Fruit fly (Drosophila melanogaster) whole organism, prepupa: Measurements from ENCODE around the gene Vps37B.

Experiments
- CG10631 ChIP-seq: fragments of 200-800 bp; sonication (Bioruptor generic); optimal IDR thresholded peaks from 2 replicates; lab custom pipeline; 2016; ENCODE audit warnings: missing biosample characterization, missing genetic modification characterization
- CG11294 ChIP-seq: fragments of 200-800 bp; sonication (Bioruptor generic); IDR thresholded peaks from 2 replicates; pipeline ENCODE4 v1.3.6; 2022; ENCODE audit warnings: missing biosample characterization, missing genetic modification characterization
- CG11762 ChIP-seq: fragments of 200-800 bp; sonication (Bioruptor generic); optimal IDR thresholded peaks from 3 replicates; lab custom pipeline; 2016; ENCODE audit warnings: missing biosample characterization, missing genetic modification characterization; ENCODE audit not compliant: insufficient read depth
- CG1621 ChIP-seq: fragments of 200-800 bp; sonication (Bioruptor generic); optimal IDR thresholded peaks from 3 replicates; lab custom pipeline; 2018; ENCODE audit warnings: missing biosample characterization, mild to moderate bottlenecking, missing genetic modification characterization
- CG3032 ChIP-seq: fragments of 200-800 bp; optimal IDR thresholded peaks from 2 replicates; lab custom pipeline; 2019; ENCODE audit warnings: missing biosample characterization, mild to moderate bottlenecking, missing genetic modification characterization, moderate library complexity
- CG34406 ChIP-seq: fragments of 200-800 bp; sonication (Bioruptor generic); optimal IDR thresholded peaks from 3 replicates; lab custom pipeline; 2016; ENCODE audit warnings: missing biosample characterization, missing genetic modification characterization
- CG3919 ChIP-seq: fragments of 200-800 bp; sonication (Bioruptor generic); optimal IDR thresholded peaks from 3 replicates; lab custom pipeline; 2016; ENCODE audit warnings: missing biosample characterization, missing genetic modification characterization
- CG4318 ChIP-seq: fragments of 200-800 bp; sonication (Bioruptor generic); optimal IDR thresholded peaks from 3 replicates; lab custom pipeline; 2017; ENCODE audit warnings: missing biosample characterization, mild to moderate bottlenecking, missing genetic modification characterization
- CG6163 ChIP-seq: fragments of 200-800 bp; sonication (Bioruptor generic); IDR thresholded peaks from 3 replicates; pipeline ENCODE4 v1.3.6; 2022; ENCODE audit warnings: missing biosample characterization, missing genetic modification characterization
- CG6808 ChIP-seq: fragments of 200-800 bp; sonication (Bioruptor generic); optimal IDR thresholded peaks from 3 replicates; lab custom pipeline; 2017; ENCODE audit warnings: missing biosample characterization, missing genetic modification characterization, mild to moderate bottlenecking, moderate library complexity, missing genetic modification reagents
- CG6854 ChIP-seq: fragments of 200-800 bp; sonication (Bioruptor generic); optimal IDR thresholded peaks from 2 replicates; lab custom pipeline; 2017; ENCODE audit warnings: missing biosample characterization, mild to moderate bottlenecking, missing genetic modification characterization
- CG8119 ChIP-seq: fragments of 200-800 bp; sonication (Bioruptor generic); IDR thresholded peaks from 3 replicates; pipeline ENCODE4 v1.3.6; 2022; ENCODE audit warnings: missing biosample characterization, missing genetic modification characterization
- CG8319 ChIP-seq: fragments of 200-800 bp; sonication (Bioruptor generic); optimal IDR thresholded peaks from 3 replicates; lab custom pipeline; 2016; ENCODE audit warnings: missing biosample characterization, missing genetic modification characterization
- CG8632 ChIP-seq: fragments of 200-800 bp; sonication (Bioruptor generic); optimal IDR thresholded peaks from 3 replicates; lab custom pipeline; 2016; ENCODE audit warnings: missing biosample characterization, missing genetic modification characterization
- CG9139 ChIP-seq: fragments of 200-800 bp; sonication (Bioruptor generic); optimal IDR thresholded peaks from 3 replicates; lab custom pipeline; 2017; ENCODE audit warnings: missing biosample characterization, mild to moderate bottlenecking, missing genetic modification characterization
- Eip75B ChIP-seq: fragments of 200-800 bp; sonication (Bioruptor generic); optimal IDR thresholded peaks from 3 replicates; lab custom pipeline; 2016; ENCODE audit warnings: missing biosample characterization, missing genetic modification characterization
- Eip78C ChIP-seq: fragments of 200-800 bp; sonication (Bioruptor generic); peaks from one replicate; lab custom pipeline; 2016; ENCODE audit warnings: missing biosample characterization, missing genetic modification characterization
- Ets21C ChIP-seq: fragments of 200-800 bp; sonication (Bioruptor generic); optimal IDR thresholded peaks from 3 replicates; lab custom pipeline; 2016; ENCODE audit warnings: missing biosample characterization, missing genetic modification characterization
- Hr39 ChIP-seq: fragments of 200-800 bp; sonication (Bioruptor generic); optimal IDR thresholded peaks from 2 replicates; lab custom pipeline; 2016; ENCODE audit warnings: missing biosample characterization, missing genetic modification characterization
- Lpt ChIP-seq: fragments of 200-800 bp; sonication (Bioruptor generic); optimal IDR thresholded peaks from 3 replicates; lab custom pipeline; 2016; ENCODE audit warnings: missing biosample characterization, missing genetic modification characterization
- Met ChIP-seq: fragments of 200-800 bp; sonication (Bioruptor generic); optimal IDR thresholded peaks from 3 replicates; lab custom pipeline; 2016; ENCODE audit warnings: missing biosample characterization, missing genetic modification characterization
- Smox ChIP-seq: fragments of 200-800 bp; sonication (Bioruptor generic); optimal IDR thresholded peaks from 3 replicates; lab custom pipeline; 2016; ENCODE audit warnings: missing biosample characterization, missing genetic modification characterization
- Sox102F ChIP-seq: fragments of 200-800 bp; sonication (Bioruptor generic); optimal IDR thresholded peaks from 2 replicates; lab custom pipeline; 2016; ENCODE audit warnings: missing biosample characterization, mild to moderate bottlenecking, missing genetic modification characterization
- Sox14 ChIP-seq: fragments of 200-800 bp; sonication (Bioruptor generic); optimal IDR thresholded peaks from 3 replicates; lab custom pipeline; 2016; ENCODE audit warnings: missing biosample characterization, missing genetic modification characterization
- Sox15 ChIP-seq: fragments of 200-800 bp; sonication (Bioruptor generic); optimal IDR thresholded peaks from 3 replicates; lab custom pipeline; 2016; ENCODE audit warnings: missing biosample characterization, missing genetic modification characterization
- achi ChIP-seq: fragments of 200-800 bp; sonication (Bioruptor generic); optimal IDR thresholded peaks from 3 replicates; lab custom pipeline; 2016; ENCODE audit warnings: missing biosample characterization, missing genetic modification characterization
- acj6 ChIP-seq: fragments of 200-800 bp; sonication (Bioruptor generic); optimal IDR thresholded peaks from 3 replicates; lab custom pipeline; 2016; ENCODE audit warnings: missing biosample characterization, missing genetic modification characterization
- dac ChIP-seq: fragments of 200-800 bp; sonication (Bioruptor generic); optimal IDR thresholded peaks from 2 replicates; lab custom pipeline; 2017; ENCODE audit warnings: missing biosample characterization, mild to moderate bottlenecking, missing genetic modification characterization
- dsx ChIP-seq: fragments of 200-800 bp; optimal IDR thresholded peaks from 3 replicates; lab custom pipeline; 2019; ENCODE audit warnings: missing biosample characterization, mild to moderate bottlenecking, missing genetic modification characterization, moderate library complexity; ENCODE audit not compliant: poor library complexity, severe bottlenecking
- eg ChIP-seq: fragments of 200-800 bp; sonication (Bioruptor generic); IDR thresholded peaks from 3 replicates; pipeline ENCODE4 v1.3.6; 2022; ENCODE audit warnings: missing biosample characterization, missing genetic modification characterization
- esn ChIP-seq: fragments of 200-800 bp; sonication (Bioruptor generic); optimal IDR thresholded peaks from 2 replicates; lab custom pipeline; 2016; ENCODE audit warnings: missing biosample characterization, mild to moderate bottlenecking, missing genetic modification characterization, moderate library complexity
- fd59A ChIP-seq: fragments of 200-800 bp; sonication (Bioruptor generic); optimal IDR thresholded peaks from 2 replicates; lab custom pipeline; 2017; ENCODE audit warnings: missing biosample characterization, mild to moderate bottlenecking, missing genetic modification characterization, missing genetic modification reagents
- fd85E ChIP-seq: fragments of 200-800 bp; sonication (Bioruptor generic); optimal IDR thresholded peaks from 3 replicates; lab custom pipeline; 2016; ENCODE audit warnings: missing biosample characterization, missing genetic modification characterization
- fkh ChIP-seq: fragments of 200-800 bp; sonication (Bioruptor generic); optimal IDR thresholded peaks from 3 replicates; lab custom pipeline; 2017; ENCODE audit warnings: missing biosample characterization, mild to moderate bottlenecking, missing genetic modification characterization, moderate library complexity
- lz ChIP-seq: fragments of 200-800 bp; sonication (Bioruptor generic); optimal IDR thresholded peaks from 3 replicates; lab custom pipeline; 2016; ENCODE audit warnings: missing biosample characterization, missing genetic modification characterization
- net ChIP-seq: fragments of 200-800 bp; sonication (Bioruptor generic); optimal IDR thresholded peaks from 3 replicates; lab custom pipeline; 2016; ENCODE audit warnings: missing biosample characterization, missing genetic modification characterization
- pdm3 ChIP-seq: fragments of 200-800 bp; sonication (Bioruptor generic); optimal IDR thresholded peaks from 3 replicates; lab custom pipeline; 2016; ENCODE audit warnings: missing biosample characterization, missing genetic modification characterization
- salr ChIP-seq, 2 experiments: fragments of 200-800 bp; sonication (Bioruptor generic); optimal IDR thresholded peaks; 3 replicates each; lab custom pipeline; 2016 to 2018; ENCODE audit warnings: missing biosample characterization in 2 of 2, missing genetic modification characterization in 2 of 2, mild to moderate bottlenecking in 1 of 2
- spab ChIP-seq: fragments of 200-800 bp; sonication (Bioruptor generic); optimal IDR thresholded peaks from 2 replicates; lab custom pipeline; 2017; ENCODE audit warnings: missing biosample characterization, mild to moderate bottlenecking, missing genetic modification characterization, missing genetic modification reagents
- ss ChIP-seq, 2 experiments: fragments of 200-800 bp; sonication (Bioruptor generic); optimal IDR thresholded peaks; 2 replicates in 1 of 2; 3 replicates in 1 of 2; lab custom pipeline; 2017 to 2018; ENCODE audit warnings: mild to moderate bottlenecking in 2 of 2, missing biosample characterization in 2 of 2, missing genetic modification characterization in 2 of 2, moderate library complexity in 1 of 2
- svp ChIP-seq: fragments of 200-800 bp; sonication (Bioruptor generic); peaks from one replicate; lab custom pipeline; 2016; ENCODE audit warnings: missing biosample characterization, missing genetic modification characterization
- topi ChIP-seq: fragments of 200-800 bp; sonication (Bioruptor generic); optimal IDR thresholded peaks from 3 replicates; lab custom pipeline; 2016; ENCODE audit warnings: missing biosample characterization, missing genetic modification characterization
- vri ChIP-seq: fragments of 200-800 bp; sonication (Bioruptor generic); optimal IDR thresholded peaks from 3 replicates; lab custom pipeline; 2016; ENCODE audit warnings: missing biosample characterization, mild to moderate bottlenecking, missing genetic modification characterization

Gene Vps37B

dm6 chr3R:5215334-5216307 lies 10.3 kb upstream of the Vps37B start (continued):
- TF ChIP-seq CG8119 (GFP tag; lab: Robert Waterston, UW) = peak; percentile 78
- peak; percentile 100 for TF ChIP-seq fkh
- peak; percentile 93 for TF ChIP-seq pdm3 (GFP tag; lab: Kevin White, UChicago)
- TF ChIP-seq Eip78C (GFP tag; lab: Kevin White, UChicago) = peak; percentile 97
- TF ChIP-seq lz (GFP tag; lab: Kevin White, UChicago) = peak; percentile 90
- peak; percentile 92 for TF ChIP-seq Eip75B (GFP tag; lab: Kevin White, UChicago)
- TF ChIP-seq topi (GFP tag; lab: Kevin White, UChicago) = peak; percentile 94
- peak; percentile 94 for TF ChIP-seq Sox102F (GFP tag; lab: Kevin White, UChicago)
- peak; percentile 92 for TF ChIP-seq CG6163 (GFP tag; lab: Robert Waterston, UW)
- TF ChIP-seq Sox14 (GFP tag; lab: Kevin White, UChicago) = peak; percentile 93
- TF ChIP-seq fd59A (GFP tag; lab: Kevin White, UChicago) = peak; percentile 86
- TF ChIP-seq Ets21C (GFP tag; lab: Kevin White, UChicago) = peak; percentile 87
- TF ChIP-seq net (GFP tag; lab: Kevin White, UChicago) = peak; percentile 92
- peak; percentile 91 for TF ChIP-seq Smox (GFP tag; lab: Kevin White, UChicago)
- TF ChIP-seq CG10631 = peak; percentile 89
- peak; percentile 84 for TF ChIP-seq spab
- TF ChIP-seq Hr39 = peak; percentile 92
- TF ChIP-seq CG6808 (GFP tag; lab: Kevin White, UChicago) = peak; percentile 92
- peak; percentile 77 for TF ChIP-seq CG8319 (GFP tag; lab: Kevin White, UChicago)
- peak; percentile 44; the same call in 1 of the 2 replicates for TF ChIP-seq CG11294
- TF ChIP-seq ss (GFP tag; optimal IDR thresholded peaks at IDR 0.05; lab: Kevin White, UChicago) = peak; percentile 85 to 90
- TF ChIP-seq CG3032 = peak; percentile 90

- TF ChIP-seq net (GFP tag; lab: Kevin White, UChicago) = no peak
- no peak for TF ChIP-seq topi (GFP tag; lab: Kevin White, UChicago)
These were observed 9.6 kb upstream of the Vps37B start for dm6 chr3R:5216308-5216765.

DNA sequence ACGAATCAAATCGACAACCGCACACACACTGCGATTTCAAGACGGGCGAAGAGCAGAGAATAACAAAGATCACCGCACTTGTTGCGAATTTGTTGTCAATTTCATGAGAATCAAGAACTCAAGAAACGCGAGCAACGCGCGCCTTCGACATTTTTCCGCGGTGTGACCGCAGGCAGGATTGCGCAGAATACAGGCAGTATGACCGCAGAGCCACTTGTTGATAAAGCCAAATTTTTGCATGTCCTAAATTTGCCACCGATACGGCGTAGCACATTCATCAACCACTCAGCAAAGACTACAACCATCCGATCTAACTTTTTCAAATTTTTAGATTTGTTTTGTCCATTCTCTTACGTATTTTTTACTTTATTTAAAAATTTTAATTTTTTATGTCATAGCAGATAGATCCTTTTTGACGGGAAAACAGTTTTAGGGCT lies 8.7 kb upstream of the Vps37B start, which contains the start of gene cno:
cno (minus strand) TSS at position 179 of the 437 bp plus-strand sequence.
- TF ChIP-seq CG9139 (no peak), Lpt (GFP tag; lab: Kevin White, UChicago) (no peak), CG6163 (GFP tag; lab: Robert Waterston, UW) (0 out of 3 replicates have a peak, but pooled peaks have one; percentile 7), CG11294 (no peak), CG6854 (peak; percentile 77), svp (GFP tag; lab: Kevin White, UChicago) (no peak), CG1621 (tag; lab: Kevin White, UChicago) (peak; percentile 8), eg (GFP tag; lab: Robert Waterston, UW) (peak; percentile 34; the same call in 2 of the 3 replicates), topi (GFP tag; lab: Kevin White, UChicago) (no peak), CG4318 (no peak), CG3032 (peak; percentile 19), ss (GFP tag; optimal IDR thresholded peaks at IDR 0.05; lab: Kevin White, UChicago) (peak; percentile 20 to 35), CG11762 (GFP tag; lab: Kevin White, UChicago) (no peak), CG8632 (no peak), Eip75B (GFP tag; lab: Kevin White, UChicago) (no peak), Met (no peak), Sox15 (GFP tag; lab: Kevin White, UChicago) (no peak), acj6 (no peak), fd85E (no peak), CG8119 (GFP tag; lab: Robert Waterston, UW) (peak; percentile 51; the same call in 1 of the 3 replicates), achi (no peak), salr (GFP tag; optimal IDR thresholded peaks at IDR 0.05; lab: Kevin White, UChicago) (no peak), net (GFP tag; lab: Kevin White, UChicago) (no peak), CG34406 (GFP tag; lab: Kevin White, UChicago) (no peak), dsx (peak; percentile 49), Sox14 (GFP tag; lab: Kevin White, UChicago) (no peak), fkh (no peak), Eip78C (GFP tag; lab: Kevin White, UChicago) (peak; percentile 83), esn (GFP tag; lab: Kevin White, UChicago) (peak; percentile 34), CG3919 (no peak), dac (GFP tag; lab: Kevin White, UChicago) (no peak), vri (GFP tag; lab: Kevin White, UChicago) (no peak), Hr39 (no peak)
